Worm (Caenorhabditis elegans): ENCODE results near the gene smc-6.

The smc-6 gene

DNA sequence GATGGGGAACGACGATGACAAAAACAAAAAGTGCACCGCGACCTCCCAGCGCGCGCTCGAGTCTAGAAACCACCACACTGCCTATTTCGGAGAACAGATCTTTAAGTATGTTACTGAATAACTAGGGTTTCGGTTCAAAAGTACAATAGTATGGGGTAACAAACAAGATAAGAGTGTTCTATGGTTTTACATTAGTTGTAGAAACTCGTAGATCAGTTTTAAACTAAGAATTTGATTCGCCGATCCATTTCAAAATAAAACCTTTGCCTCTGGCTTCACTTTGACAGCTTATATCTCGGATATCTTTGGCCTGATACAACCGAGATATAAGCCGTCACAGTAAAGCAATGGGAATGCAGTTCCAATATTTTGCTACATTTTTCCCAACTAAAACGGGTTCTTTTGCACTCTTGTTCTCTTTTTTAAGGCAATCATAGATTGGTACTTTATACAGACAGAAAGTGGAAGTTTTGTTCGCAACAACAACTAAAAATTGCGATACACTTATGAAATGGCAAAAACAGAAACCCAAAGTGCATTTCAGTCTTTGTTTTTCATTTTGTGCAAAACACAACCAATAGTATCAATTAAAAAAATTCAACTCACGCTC lies 37.9 kb downstream of the smc-6 start:
- no peak for TF ChIP-seq fos-1 (tag; optimal IDR thresholded peaks at IDR 0.05)
- no peak for TF ChIP-seq ztf-4 (tag; optimal IDR thresholded peaks at IDR 0.05)
- TF ChIP-seq nhr-67 (tag; optimal IDR thresholded peaks at IDR 0.05) = no peak
- TF ChIP-seq nhr-23 (tag; optimal IDR thresholded peaks at IDR 0.05) = peak; percentile 88

DNA sequence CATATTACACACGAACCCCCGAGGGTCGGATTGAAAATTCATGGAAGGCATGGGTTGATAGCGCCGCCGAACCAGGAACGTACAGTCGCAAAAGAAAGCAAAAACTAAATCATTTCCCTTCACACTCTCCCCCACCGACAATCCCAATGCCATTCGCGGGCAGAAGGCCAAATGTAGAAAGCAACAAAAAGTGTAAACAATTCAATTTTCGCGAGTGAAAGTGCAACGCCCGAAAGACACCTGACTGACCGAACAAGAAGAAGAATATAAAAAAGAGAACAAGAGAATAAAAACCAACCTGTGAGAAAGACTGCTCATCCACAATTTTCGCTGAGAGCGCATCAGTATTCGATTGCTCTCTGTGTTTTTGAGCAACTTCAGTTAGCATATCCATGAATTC lies 39.2 kb downstream of the smc-6 start:
- TF ChIP-seq ceh-9 (tag; optimal IDR thresholded peaks at IDR 0.05) (no peak), ztf-4 (tag; optimal IDR thresholded peaks at IDR 0.05) (no peak), egl-27 (tag; optimal IDR thresholded peaks at IDR 0.05) (peak; percentile 25), egl-5 (tag; optimal IDR thresholded peaks at IDR 0.05) (no peak), hmg-11 (tag; optimal IDR thresholded peaks at IDR 0.05) (no peak), nhr-237 (tag; optimal IDR thresholded peaks at IDR 0.05) (no peak), elt-1 (tag; optimal IDR thresholded peaks at IDR 0.05) (no peak), nhr-77 (tag; optimal IDR thresholded peaks at IDR 0.05) (no peak), nhr-28 (tag; optimal IDR thresholded peaks at IDR 0.05) (no peak), ceh-16 (tag; optimal IDR thresholded peaks at IDR 0.05) (no peak), skn-1 (tag; optimal IDR thresholded peaks at IDR 0.05) (no peak), nhr-12 (tag; optimal IDR thresholded peaks at IDR 0.05) (no peak), ceh-82 (tag; optimal IDR thresholded peaks at IDR 0.05) (no peak), ZK546.5 (tag; optimal IDR thresholded peaks at IDR 0.05) (no peak), nhr-67 (tag; optimal IDR thresholded peaks at IDR 0.05) (no peak), elt-2 (tag; optimal IDR thresholded peaks at IDR 0.05) (no peak), fkh-10 (GFP tag; optimal IDR thresholded peaks at IDR 0.05) (no peak), fkh-2 (tag; optimal IDR thresholded peaks at IDR 0.05) (no peak), daf-12 (tag; optimal IDR thresholded peaks at IDR 0.05) (no peak), fos-1 (tag; optimal IDR thresholded peaks at IDR 0.05) (no peak), unc-39 (tag; optimal IDR thresholded peaks at IDR 0.05) (no peak), R02D3.7 (tag; optimal IDR thresholded peaks at IDR 0.05) (peak; percentile 16), nhr-76 (tag; optimal IDR thresholded peaks at IDR 0.05) (no peak), nhr-11 (tag; optimal IDR thresholded peaks at IDR 0.05) (no peak), nhr-25 (tag; optimal IDR thresholded peaks at IDR 0.05) (peak; percentile 94), pqm-1 (tag; optimal IDR thresholded peaks at IDR 0.05) (no peak), lin-15B (tag; optimal IDR thresholded peaks at IDR 0.05) (no peak), jun-1 (tag; optimal IDR thresholded peaks at IDR 0.05) (no peak), nfya-1 (tag; optimal IDR thresholded peaks at IDR 0.05; ENCODE audit: insufficient read depth) (peak; percentile 35), sea-2 (GFP tag; optimal IDR thresholded peaks at IDR 0.05) (no peak), snpc-4 (tag; optimal IDR thresholded peaks at IDR 0.05) (no peak), nhr-23 (tag; optimal IDR thresholded peaks at IDR 0.05) (peak; percentile 38), pha-4 (tag; optimal IDR thresholded peaks at IDR 0.05) (peak; percentile 67), mml-1 (tag; optimal IDR thresholded peaks at IDR 0.05) (no peak), mdl-1 (tag; optimal IDR thresholded peaks at IDR 0.05) (no peak), ceh-28 (tag; optimal IDR thresholded peaks at IDR 0.05) (no peak), elt-3 (tag; optimal IDR thresholded peaks at IDR 0.05) (no peak), ama-1 (optimal IDR thresholded peaks at IDR 0.05) (peak; percentile 72), tbx-2 (tag; optimal IDR thresholded peaks at IDR 0.05) (no peak), unc-62 (GFP tag; optimal IDR thresholded peaks at IDR 0.05) (no peak), ztf-11 (tag; optimal IDR thresholded peaks at IDR 0.05) (no peak), lsy-12 (tag; optimal IDR thresholded peaks at IDR 0.05) (no peak), lin-39 (tag; optimal IDR thresholded peaks at IDR 0.05) (no peak), zag-1 (tag; optimal IDR thresholded peaks at IDR 0.05) (no peak), nhr-43 (tag; optimal IDR thresholded peaks at IDR 0.05; ENCODE audit: poor library complexity, severe bottlenecking) (no peak), eor-1 (tag; optimal IDR thresholded peaks at IDR 0.05) (no peak), aly-2 (tag; optimal IDR thresholded peaks at IDR 0.05) (no peak)

Measured in whole organism, L3 larva.